Worm (Caenorhabditis elegans) whole organism, young adult: ENCODE data around the gene tdc-1.

Experiments used
- B0336.3 ChIP-seq: fragments of 200-800 bp; sonication (Bioruptor generic); IDR thresholded peaks from 2 replicates; pipeline ENCODE4 v1.3.6; 2022; ENCODE audit warnings: missing genetic modification characterization, missing compliant biosample characterization
- C06A6.2 ChIP-seq: fragments of 200-800 bp; sonication (Bioruptor generic); conservative IDR thresholded peaks from 2 replicates; pipeline ENCODE4 v1.3.6; 2022; ENCODE audit warnings: missing genetic modification characterization, missing compliant biosample characterization
- F23B12.7 ChIP-seq: sonication (generic microtip); optimal IDR thresholded peaks from 2 replicates; lab custom pipeline; 2017; ENCODE audit warnings: missing genetic modification characterization, mild to moderate bottlenecking, missing compliant biosample characterization, antibody characterized with exemption, moderate library complexity; ENCODE audit not compliant: insufficient read depth
- F37B4.10 ChIP-seq: fragments of 200-800 bp; sonication (Bioruptor generic); IDR thresholded peaks from 2 replicates; pipeline ENCODE4 v1.3.6; 2022; ENCODE audit warnings: missing genetic modification characterization, missing compliant biosample characterization
- F55B11.4 ChIP-seq: sonication (generic microtip); optimal IDR thresholded peaks from 2 replicates; lab custom pipeline; 2016; ENCODE audit warnings: missing compliant biosample characterization, missing genetic modification characterization, borderline replicate concordance; ENCODE audit not compliant: insufficient read depth
- K11D2.4 ChIP-seq: fragments of 200-800 bp; sonication (Bioruptor generic); IDR thresholded peaks from 2 replicates; pipeline ENCODE4 v1.3.6; 2022; ENCODE audit warnings: missing genetic modification reagents, missing genetic modification characterization, missing compliant biosample characterization
- Y56A3A.18 ChIP-seq: fragments of 200-800 bp; sonication (Bioruptor generic); IDR thresholded peaks from 2 replicates; pipeline ENCODE4 v1.3.6; 2022; ENCODE audit warnings: missing genetic modification reagents, missing genetic modification characterization, missing compliant biosample characterization
- Y95B8A.8 ChIP-seq: fragments of 200-800 bp; sonication (Bioruptor generic); IDR thresholded peaks from 2 replicates; pipeline ENCODE4 v1.3.6; 2022; ENCODE audit warnings: missing genetic modification reagents, missing genetic modification characterization, missing compliant biosample characterization
- aptf-2 ChIP-seq: fragments of 200-800 bp; sonication (Bioruptor generic); conservative IDR thresholded peaks from 2 replicates; pipeline ENCODE4 v1.3.6; 2022; ENCODE audit warnings: missing genetic modification reagents, missing genetic modification characterization, missing compliant biosample characterization
- aptf-3 ChIP-seq: fragments of 200-800 bp; sonication (Bioruptor generic); IDR thresholded peaks from 2 replicates; pipeline ENCODE4 v1.3.6; 2022; ENCODE audit warnings: missing genetic modification characterization, missing compliant biosample characterization
- athp-1 ChIP-seq: sonication (generic microtip); optimal IDR thresholded peaks from 2 replicates; lab custom pipeline; 2017; ENCODE audit warnings: mild to moderate bottlenecking, missing genetic modification characterization, missing compliant biosample characterization
- ccch-3 ChIP-seq: fragments of 200-800 bp; sonication (Bioruptor generic); optimal IDR thresholded peaks from 2 replicates; lab custom pipeline; 2018; ENCODE audit warnings: mild to moderate bottlenecking, missing genetic modification characterization, missing compliant biosample characterization
- ceh-91 ChIP-seq: fragments of 200-800 bp; sonication (Bioruptor generic); IDR thresholded peaks from 2 replicates; pipeline ENCODE4 v1.3.6; 2022; ENCODE audit warnings: missing genetic modification reagents, missing genetic modification characterization, missing compliant biosample characterization
- dox-1 ChIP-seq: fragments of 200-800 bp; sonication (Bioruptor generic); IDR thresholded peaks from 2 replicates; pipeline ENCODE4 v1.3.6; 2022; ENCODE audit warnings: missing genetic modification reagents, missing genetic modification characterization, missing compliant biosample characterization
- ets-4 ChIP-seq: fragments of 200-800 bp; sonication (Bioruptor generic); optimal IDR thresholded peaks from 2 replicates; lab custom pipeline; 2018; ENCODE audit warnings: mild to moderate bottlenecking, missing genetic modification characterization, missing compliant biosample characterization
- hsf-1 ChIP-seq: fragments of 200-800 bp; sonication (Bioruptor generic); IDR thresholded peaks from 2 replicates; pipeline ENCODE4 v1.3.6; 2022; ENCODE audit warnings: missing genetic modification reagents, missing genetic modification characterization, missing compliant biosample characterization
- lin-26 ChIP-seq: fragments of 200-800 bp; sonication (Bioruptor generic); IDR thresholded peaks from 2 replicates; pipeline ENCODE4 v1.3.6; 2022; ENCODE audit warnings: missing genetic modification reagents, missing genetic modification characterization, missing compliant biosample characterization
- lin-35 ChIP-seq, 3 experiments: fragments of 150-350 bp in 2 of 3; sonication (generic microtip) in 1 of 3; optimal IDR thresholded peaks; 2 replicates each; lab custom pipeline; 2014 to 2018; ENCODE audit warnings: missing biosample characterization in 3 of 3, missing genetic modification characterization in 3 of 3, missing genetic modification reagents in 3 of 3
- lin-54 ChIP-seq: fragments of 200-800 bp; sonication (Bioruptor generic); optimal IDR thresholded peaks from 2 replicates; lab custom pipeline; 2018; ENCODE audit warnings: mild to moderate bottlenecking, missing genetic modification characterization, missing compliant biosample characterization
- lsy-27 ChIP-seq: sonication (generic microtip); optimal IDR thresholded peaks from 2 replicates; lab custom pipeline; 2017; ENCODE audit warnings: missing genetic modification characterization, mild to moderate bottlenecking, missing compliant biosample characterization, antibody characterized with exemption, missing genotype, borderline replicate concordance; ENCODE audit not compliant: insufficient read depth
- nfya-1 ChIP-seq: sonication (generic microtip); optimal IDR thresholded peaks from 2 replicates; lab custom pipeline; 2017; ENCODE audit warnings: antibody characterized with exemption, missing compliant biosample characterization, missing genetic modification characterization, borderline replicate concordance; ENCODE audit not compliant: insufficient read depth
- nhr-120 ChIP-seq: fragments of 200-800 bp; sonication (Bioruptor generic); IDR thresholded peaks from 2 replicates; pipeline ENCODE4 v1.3.6; 2022; ENCODE audit warnings: missing genetic modification characterization, missing compliant biosample characterization
- nhr-80 ChIP-seq: sonication (generic microtip); optimal IDR thresholded peaks from 2 replicates; lab custom pipeline; 2016; ENCODE audit warnings: missing genetic modification characterization, missing compliant biosample characterization
- rcor-1 ChIP-seq: fragments of 200-800 bp; sonication (Bioruptor generic); IDR thresholded peaks from 2 replicates; pipeline ENCODE4 v1.3.6; 2022; ENCODE audit warnings: missing genetic modification reagents, missing genetic modification characterization, missing compliant biosample characterization
- rec-8 ChIP-seq, 2 experiments: sonication (generic microtip); optimal IDR thresholded peaks; 2 replicates each; lab custom pipeline; 2016; ENCODE audit warnings: mild to moderate bottlenecking in 2 of 2, missing genetic modification characterization in 2 of 2, missing genetic modification reagents in 2 of 2, missing genotype in 2 of 2, missing biosample characterization in 1 of 2, missing compliant biosample characterization in 1 of 2, moderate library complexity in 1 of 2
- sdz-38 ChIP-seq: sonication (generic microtip); optimal IDR thresholded peaks from 2 replicates; lab custom pipeline; 2016; ENCODE audit warnings: missing genotype, missing genetic modification characterization, missing compliant biosample characterization
- somi-1 ChIP-seq: fragments of 200-800 bp; sonication (Bioruptor generic); optimal IDR thresholded peaks from 2 replicates; lab custom pipeline; 2018; ENCODE audit warnings: mild to moderate bottlenecking, missing genetic modification characterization, missing compliant biosample characterization
- tbp1 ChIP-seq: fragments of 200-800 bp; sonication (Bioruptor generic); optimal IDR thresholded peaks from 2 replicates; lab custom pipeline; 2018; ENCODE audit warnings: mild to moderate bottlenecking, missing genetic modification characterization, missing compliant biosample characterization
- ztf-22 ChIP-seq: fragments of 200-800 bp; sonication (Bioruptor generic); optimal IDR thresholded peaks from 2 replicates; lab custom pipeline; 2018; ENCODE audit warnings: mild to moderate bottlenecking, missing genetic modification characterization, moderate library complexity, missing compliant biosample characterization
- ztf-26 ChIP-seq: sonication (generic microtip); optimal IDR thresholded peaks from 2 replicates; lab custom pipeline; 2017; ENCODE audit warnings: missing genetic modification characterization, missing compliant biosample characterization
- ztf-6 ChIP-seq: fragments of 200-800 bp; sonication (Bioruptor generic); IDR thresholded peaks from 2 replicates; pipeline ENCODE4 v1.3.6; 2022; ENCODE audit warnings: missing genetic modification reagents, missing genetic modification characterization, missing compliant biosample characterization

Gene tdc-1

ce11 chrII:8259674-8260073, 10.7 kb upstream of the tdc-1 start:
- TF ChIP-seq rec-8 (tag; optimal IDR thresholded peaks at IDR 0.05; lab: Kevin White, UChicago) (no peak), aptf-3 (GFP tag; lab: Robert Waterston, UW) (no peak), nhr-120 (GFP tag; lab: Robert Waterston, UW) (no peak), ztf-6 (GFP tag; lab: Robert Waterston, UW) (no peak), lin-26 (peak; percentile 28; the same call in 1 of the 2 replicates), sdz-38 (tag; lab: Kevin White, UChicago) (no peak), somi-1 (GFP tag; lab: Kevin White, UChicago) (peak; percentile 52), ztf-22 (GFP tag; lab: Kevin White, UChicago) (no peak), ztf-26 (tag; lab: Kevin White, UChicago) (peak; percentile 66), C06A6.2 (GFP tag; lab: Robert Waterston, UW) (0 out of 2 replicates have a peak, but pooled peaks have one; percentile 17), hsf-1 (0 out of 2 replicates have a peak, but pooled peaks have one; percentile 53)

- TF ChIP-seq ets-4 (no peak), nhr-80 (peak; percentile 47), ztf-26 (tag; lab: Kevin White, UChicago) (peak; percentile 30), Y56A3A.18 (no peak)
Measured at ce11 chrII:8263562-8263961, 6.8 kb upstream of the tdc-1 start.

- no peak for TF ChIP-seq athp-1 (tag; lab: Kevin White, UChicago)
- no peak for TF ChIP-seq B0336.3 (GFP tag; lab: Robert Waterston, UW)
- TF ChIP-seq ceh-91 (GFP tag; lab: Robert Waterston, UW): no peak
- TF ChIP-seq lin-35 (GFP tag; optimal IDR thresholded peaks at IDR 0.05; lab: Kevin White, UChicago): no peak
- no peak for TF ChIP-seq Y95B8A.8 (GFP tag; lab: Robert Waterston, UW)
- TF ChIP-seq nhr-80: no peak
- no peak for TF ChIP-seq nfya-1 (tag; lab: Kevin White, UChicago)
- no peak for TF ChIP-seq lin-54 (GFP tag; lab: Kevin White, UChicago)
- TF ChIP-seq rcor-1: no peak
- TF ChIP-seq ccch-3 (GFP tag; lab: Kevin White, UChicago): no peak
- TF ChIP-seq aptf-2 (GFP tag; lab: Robert Waterston, UW): no peak
- no peak for TF ChIP-seq F37B4.10 (GFP tag; lab: Robert Waterston, UW)
- no peak for TF ChIP-seq K11D2.4 (GFP tag; lab: Robert Waterston, UW)
- no peak for TF ChIP-seq lsy-27 (tag; lab: Kevin White, UChicago)
Measured at ce11 chrII:8264619-8265018, 5.8 kb upstream of the tdc-1 start, which contains the start of gene srdh-1. srdh-1 (plus strand) TSS chrII:8264661.

ce11 chrII:8266559-8266958, 3.8 kb upstream of the tdc-1 start:
- no peak for TF ChIP-seq tbp1 (GFP tag; lab: Kevin White, UChicago)
- TF ChIP-seq dox-1 (GFP tag; lab: Robert Waterston, UW): peak; percentile 44; the same call in 1 of the 2 replicates
- TF ChIP-seq nhr-80: peak; percentile 79

- no peak for TF ChIP-seq F23B12.7
- TF ChIP-seq lin-26: 0 out of 2 replicates have a peak, but pooled peaks have one; percentile 64
- TF ChIP-seq F55B11.4 (tag; lab: Kevin White, UChicago): no peak
- TF ChIP-seq, all 124 proteins: peak for 1
Measured at ce11 chrII:8267679-8268078, 2.7 kb upstream of the tdc-1 start.
